Fruit fly (Drosophila melanogaster): ENCODE measurements around the gene CG40006.
A peak's percentile ranks its signal among the peaks of the same experiment; 100 is the strongest.

The CG40006 gene

dm6 chr2L:22575346-22575745 lies 180.8 kb downstream of the CG40006 start:
- no peak for TF ChIP-seq Kr (GFP tag; optimal IDR thresholded peaks at IDR 0.05)
- 0 out of 3 replicates have a peak, but pooled peaks have one; percentile 27 for TF ChIP-seq CG7357 (GFP tag; IDR thresholded peaks at IDR 0.05)
- peak; percentile 83 for TF ChIP-seq CG30020 (tag; optimal IDR thresholded peaks at IDR 0.05)
- peak; percentile 53 for TF ChIP-seq CG1024 (GFP tag; IDR thresholded peaks at IDR 0.05)
- TF ChIP-seq CG17802 (tag; optimal IDR thresholded peaks at IDR 0.05) = peak; percentile 33
- no peak for TF ChIP-seq Opbp (GFP tag; IDR thresholded peaks at IDR 0.05; ENCODE audit: partially characterized antibody)
- peak; percentile 79 for TF ChIP-seq ssp (GFP tag; IDR thresholded peaks at IDR 0.05)
- TF ChIP-seq croc (GFP tag; conservative IDR thresholded peaks at IDR 0.05) = no peak
- TF ChIP-seq pita (GFP tag; optimal IDR thresholded peaks at IDR 0.05) = no peak
- no peak for TF ChIP-seq Hmx (GFP tag; optimal IDR thresholded peaks at IDR 0.05)

- TF ChIP-seq sqz (GFP tag; optimal IDR thresholded peaks at IDR 0.05) (no peak), lilli (GFP tag; optimal IDR thresholded peaks at IDR 0.05) (no peak), Dll (GFP tag; IDR thresholded peaks at IDR 0.05; ENCODE audit: partially characterized antibody) (no peak), sob (GFP tag; IDR thresholded peaks at IDR 0.05) (no peak), Abd-B (GFP tag; optimal IDR thresholded peaks at IDR 0.05) (no peak), aop (GFP tag; IDR thresholded peaks at IDR 0.05) (no peak), Max (GFP tag; optimal IDR thresholded peaks at IDR 0.05) (no peak), CG11723 (GFP tag; optimal IDR thresholded peaks at IDR 0.05) (peak; percentile 68), CG10209 (GFP tag; optimal IDR thresholded peaks at IDR 0.05) (no peak), ssp (GFP tag; IDR thresholded peaks at IDR 0.05) (peak; percentile 58), CG32532 (GFP tag; IDR thresholded peaks at IDR 0.05) (no peak), tio (GFP tag; optimal IDR thresholded peaks at IDR 0.05) (no peak), CG1603 (tag; optimal IDR thresholded peaks at IDR 0.05) (peak; percentile 98), onecut (GFP tag; IDR thresholded peaks at IDR 0.05) (no peak), CG2120 (GFP tag; optimal IDR thresholded peaks at IDR 0.05) (no peak), Sry-δ (GFP tag; optimal IDR thresholded peaks at IDR 0.05) (no peak), CG10959 (GFP tag; IDR thresholded peaks at IDR 0.05) (no peak), Lhr (GFP tag; optimal IDR thresholded peaks at IDR 0.05) (peak; percentile 20), CG8478 (optimal IDR thresholded peaks at IDR 0.05) (no peak), Ada2b (GFP tag; IDR thresholded peaks at IDR 0.05) (no peak), Dek (tag; optimal IDR thresholded peaks at IDR 0.05) (no peak), CG8281 (tag; optimal IDR thresholded peaks at IDR 0.05) (no peak), zen2 (GFP tag; IDR thresholded peaks at IDR 0.05; ENCODE audit: partially characterized antibody) (no peak), CG1024 (GFP tag; IDR thresholded peaks at IDR 0.05) (peak; percentile 70), NfI (GFP tag; optimal IDR thresholded peaks at IDR 0.05) (no peak), BEAF-32 (GFP tag; optimal IDR thresholded peaks at IDR 0.05) (peak; percentile 32), MTF-1 (GFP tag; optimal IDR thresholded peaks at IDR 0.05; ENCODE audit: borderline replicate concordance) (no peak), CG30020 (tag; optimal IDR thresholded peaks at IDR 0.05) (peak; percentile 93), H2.0 (GFP tag; IDR thresholded peaks at IDR 0.05) (no peak), CG17802 (tag; optimal IDR thresholded peaks at IDR 0.05) (peak; percentile 25), CG32767 (GFP tag; IDR thresholded peaks at IDR 0.05) (no peak), CG8290 (GFP tag; optimal IDR thresholded peaks at IDR 0.05) (peak; percentile 45), CG8290 (tag; optimal IDR thresholded peaks at IDR 0.05) (no peak)
Observed at dm6 chr2L:22574314-22574713, 181.8 kb downstream of the CG40006 start.
